Worm (Caenorhabditis elegans): ENCODE data around the gene C16A11.10.

DNA sequence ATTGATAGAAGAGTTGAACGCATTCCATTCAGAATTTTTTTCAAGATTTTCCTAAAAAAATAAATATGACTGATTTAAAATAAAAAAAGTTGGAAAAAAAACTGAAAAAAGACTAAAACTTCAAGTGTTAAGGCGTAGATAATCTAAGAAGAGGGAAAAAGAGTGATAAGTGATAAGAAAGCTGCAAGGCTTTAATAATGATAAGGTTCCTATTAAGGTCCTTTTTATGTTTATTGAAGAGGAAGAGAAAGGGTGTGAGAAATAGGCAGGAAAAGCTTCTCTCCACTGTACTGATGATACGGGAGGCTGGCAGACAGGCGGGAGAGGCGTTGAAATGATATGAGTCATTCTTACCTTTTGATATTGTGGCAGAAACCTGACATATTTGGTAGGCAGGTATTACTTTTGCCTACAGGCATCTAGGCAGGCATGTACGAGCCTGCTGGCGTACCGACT lies 27.4 kb upstream of the C16A11.10 start, which contains the start of gene mth-1:
- TF ChIP-seq unc-62 (GFP tag; optimal IDR thresholded peaks at IDR 0.05) (no peak), lin-11 (tag; optimal IDR thresholded peaks at IDR 0.05) (no peak)

Measured in whole organism, L2 larva.